Worm (Caenorhabditis elegans) whole organism, L1 larva: ENCODE data around the gene R08A2.1.

ENCODE experiments used
- C04F5.9 ChIP-seq: sonication (generic microtip); optimal IDR thresholded peaks from 2 replicates; lab custom pipeline; 2016; ENCODE audit warnings: missing genetic modification characterization, missing compliant biosample characterization
- C16A3.4 ChIP-seq: fragments of 150-350 bp; optimal IDR thresholded peaks from 2 replicates; lab custom pipeline; 2014; ENCODE audit warnings: missing biosample characterization, missing genetic modification characterization
- aha-1 ChIP-seq: fragments of 150-350 bp; optimal IDR thresholded peaks from 2 replicates; lab custom pipeline; 2014; ENCODE audit warnings: missing biosample characterization, missing genetic modification characterization
- aly-2 ChIP-seq: fragments of 150-350 bp; optimal IDR thresholded peaks from 2 replicates; lab custom pipeline; 2014; ENCODE audit warnings: missing biosample characterization, missing genetic modification characterization
- ama-1 ChIP-seq: fragments of 150-350 bp; optimal IDR thresholded peaks from 2 replicates; lab custom pipeline; 2014
- blmp-1 ChIP-seq: fragments of 150-350 bp; optimal IDR thresholded peaks from 2 replicates; lab custom pipeline; 2014; ENCODE audit warnings: missing biosample characterization, missing genetic modification characterization
- ceh-82 ChIP-seq, 3 experiments: fragments of 150-350 bp in 1 of 3; sonication (generic microtip) in 2 of 3; optimal IDR thresholded peaks; 2 replicates each; lab custom pipeline; 2014 to 2017; ENCODE audit warnings: missing biosample characterization in 3 of 3, missing genetic modification characterization in 3 of 3
- ceh-88 ChIP-seq: fragments of 200-800 bp; sonication (Bioruptor generic); IDR thresholded peaks from 2 replicates; pipeline ENCODE4 v1.3.6; 2022; ENCODE audit warnings: missing genetic modification characterization, missing compliant biosample characterization
- dpl-1 ChIP-seq, 3 experiments: fragments of 150-350 bp in 2 of 3; sonication (generic microtip) in 1 of 3; optimal IDR thresholded peaks; 2 replicates each; lab custom pipeline; 2014 to 2017; ENCODE audit warnings: missing biosample characterization in 3 of 3, missing genetic modification characterization in 3 of 3, missing genetic modification reagents in 3 of 3
- efl-1 ChIP-seq, 4 experiments: fragments of 150-350 bp; optimal IDR thresholded peaks in 3 of 4; peaks in 1 of 4; 1 replicate in 1 of 4; 2 replicates in 3 of 4; lab custom pipeline; 2014; ENCODE audit warnings: missing biosample characterization in 2 of 4, missing genetic modification characterization in 2 of 4, missing genetic modification reagents in 2 of 4
- efl-3 ChIP-seq: fragments of 200-800 bp; sonication (Bioruptor generic); optimal IDR thresholded peaks from 2 replicates; lab custom pipeline; 2018; ENCODE audit warnings: mild to moderate bottlenecking, missing genetic modification characterization, missing compliant biosample characterization
- egl-13 ChIP-seq: sonication (generic microtip); optimal IDR thresholded peaks from 2 replicates; lab custom pipeline; 2016; ENCODE audit warnings: missing genotype, missing genetic modification reagents, missing genetic modification characterization, missing compliant biosample characterization
- egl-27 ChIP-seq, 2 experiments: fragments of 150-350 bp in 1 of 2; sonication (generic microtip); optimal IDR thresholded peaks; 3 replicates each; lab custom pipeline; 2017 to 2018; ENCODE audit warnings: missing biosample characterization in 2 of 2, missing genetic modification characterization in 2 of 2, missing genetic modification reagents in 2 of 2
- elt-3 ChIP-seq, 6 experiments: fragments of 150-350 bp in 1 of 6; sonication (generic microtip); optimal IDR thresholded peaks; 2 replicates each; lab custom pipeline; 2017 to 2018; ENCODE audit warnings: missing biosample characterization in 6 of 6, missing genetic modification characterization in 6 of 6, inconsistent platforms in 1 of 6
- fkh-4 ChIP-seq: sonication (generic microtip); optimal IDR thresholded peaks from 2 replicates; lab custom pipeline; 2016; ENCODE audit warnings: missing compliant biosample characterization, missing genetic modification characterization, borderline replicate concordance
- fkh-8 ChIP-seq: sonication (generic microtip); optimal IDR thresholded peaks from 2 replicates; lab custom pipeline; 2016; ENCODE audit warnings: mild to moderate bottlenecking, missing genetic modification characterization, missing compliant biosample characterization
- fos-1 ChIP-seq: fragments of 150-350 bp; optimal IDR thresholded peaks from 2 replicates; lab custom pipeline; 2014; ENCODE audit warnings: missing biosample characterization, missing genetic modification characterization
- hlh-17 ChIP-seq: fragments of 200-800 bp; sonication (Bioruptor generic); optimal IDR thresholded peaks from 2 replicates; lab custom pipeline; 2018; ENCODE audit warnings: missing genetic modification characterization, mild to moderate bottlenecking, missing compliant biosample characterization, moderate library complexity, borderline replicate concordance
- irx-1 ChIP-seq: sonication (generic microtip); optimal IDR thresholded peaks from 2 replicates; lab custom pipeline; 2016; ENCODE audit warnings: missing genetic modification characterization, missing compliant biosample characterization
- jun-1 ChIP-seq: fragments of 150-350 bp; optimal IDR thresholded peaks from 2 replicates; lab custom pipeline; 2014; ENCODE audit warnings: missing biosample characterization, missing genetic modification reagents, missing genetic modification characterization
- lin-13 ChIP-seq: fragments of 150-350 bp; optimal IDR thresholded peaks from 2 replicates; lab custom pipeline; 2014; ENCODE audit warnings: missing biosample characterization, missing genetic modification reagents, missing genetic modification characterization
- lin-14 ChIP-seq: fragments of 200-800 bp; sonication (Bioruptor generic); optimal IDR thresholded peaks from 2 replicates; lab custom pipeline; 2018; ENCODE audit warnings: mild to moderate bottlenecking, missing genetic modification characterization, moderate library complexity, missing compliant biosample characterization
- lin-15B ChIP-seq: fragments of 150-350 bp; sonication (generic microtip); optimal IDR thresholded peaks from 3 replicates; lab custom pipeline; 2014; ENCODE audit warnings: missing biosample characterization, missing genetic modification characterization
- lin-35 ChIP-seq, 2 experiments: fragments of 150-350 bp; optimal IDR thresholded peaks; 2 replicates each; lab custom pipeline; 2014; ENCODE audit warnings: missing biosample characterization in 2 of 2, missing genetic modification characterization in 2 of 2, missing genetic modification reagents in 2 of 2
- lin-39 ChIP-seq: fragments of 150-350 bp; optimal IDR thresholded peaks from 2 replicates; lab custom pipeline; 2014; ENCODE audit warnings: missing biosample characterization, missing genetic modification reagents, missing genetic modification characterization
- mab-9 ChIP-seq: fragments of 200-800 bp; sonication (Bioruptor generic); IDR thresholded peaks from 2 replicates; pipeline ENCODE4 v1.3.6; 2022; ENCODE audit warnings: missing genetic modification reagents, missing genetic modification characterization, missing compliant biosample characterization
- mef-2 ChIP-seq: fragments of 150-350 bp; optimal IDR thresholded peaks from 2 replicates; lab custom pipeline; 2014; ENCODE audit warnings: missing biosample characterization, missing genetic modification characterization
- mep-1 ChIP-seq: fragments of 150-350 bp; optimal IDR thresholded peaks from 2 replicates; lab custom pipeline; 2014; ENCODE audit warnings: missing biosample characterization, missing genetic modification characterization
- nhr-237 ChIP-seq: fragments of 150-350 bp; optimal IDR thresholded peaks from 2 replicates; lab custom pipeline; 2014; ENCODE audit warnings: missing biosample characterization, missing genetic modification characterization
- nhr-71 ChIP-seq: sonication (generic microtip); optimal IDR thresholded peaks from 2 replicates; lab custom pipeline; 2016; ENCODE audit warnings: mild to moderate bottlenecking, missing genetic modification characterization, moderate library complexity, missing compliant biosample characterization
- nhr-76 ChIP-seq: sonication (generic microtip); optimal IDR thresholded peaks from 2 replicates; lab custom pipeline; 2017; ENCODE audit warnings: missing biosample characterization, missing genetic modification characterization
- nhr-77 ChIP-seq: fragments of 150-350 bp; optimal IDR thresholded peaks from 2 replicates; lab custom pipeline; 2014; ENCODE audit warnings: missing biosample characterization, missing genetic modification characterization
- nhr-84 ChIP-seq: sonication (generic microtip); optimal IDR thresholded peaks from 2 replicates; lab custom pipeline; 2017; ENCODE audit warnings: missing biosample characterization, missing genetic modification characterization
- nhr-85 ChIP-seq: sonication (generic microtip); peaks from one replicate; lab custom pipeline; 2016; ENCODE audit warnings: missing genetic modification characterization, inconsistent platforms, missing compliant biosample characterization
- pag-3 ChIP-seq: sonication (generic microtip); optimal IDR thresholded peaks from 2 replicates; lab custom pipeline; 2017; ENCODE audit warnings: missing genetic modification characterization, mild to moderate bottlenecking, missing compliant biosample characterization, antibody characterized with exemption, borderline replicate concordance; ENCODE audit not compliant: insufficient read depth
- pax-3 ChIP-seq: fragments of 200-800 bp; sonication (Bioruptor generic); optimal IDR thresholded peaks from 2 replicates; lab custom pipeline; 2018; ENCODE audit warnings: mild to moderate bottlenecking, missing genetic modification characterization, moderate library complexity, missing compliant biosample characterization
- pqm-1 ChIP-seq: sonication (generic microtip); optimal IDR thresholded peaks from 3 replicates; lab custom pipeline; 2017; ENCODE audit warnings: missing biosample characterization, missing genetic modification characterization
- rnt-1 ChIP-seq: sonication (generic microtip); optimal IDR thresholded peaks from 2 replicates; lab custom pipeline; 2016; ENCODE audit warnings: mild to moderate bottlenecking, missing genetic modification characterization, moderate library complexity, missing compliant biosample characterization
- sptf-1 ChIP-seq: fragments of 150-350 bp; optimal IDR thresholded peaks from 2 replicates; lab custom pipeline; 2014; ENCODE audit warnings: missing biosample characterization, missing genetic modification characterization
- sup-37 ChIP-seq: fragments of 200-800 bp; sonication (Bioruptor generic); optimal IDR thresholded peaks from 2 replicates; lab custom pipeline; 2018; ENCODE audit warnings: mild to moderate bottlenecking, missing genetic modification characterization, missing compliant biosample characterization
- swsn-7 ChIP-seq: sonication (generic microtip); optimal IDR thresholded peaks from 2 replicates; lab custom pipeline; 2016; ENCODE audit warnings: missing genetic modification characterization, missing compliant biosample characterization
- unc-130 ChIP-seq: fragments of 150-350 bp; optimal IDR thresholded peaks from 2 replicates; lab custom pipeline; 2017; ENCODE audit warnings: missing biosample characterization, missing genetic modification characterization, inconsistent platforms
- unc-86 ChIP-seq: sonication (generic microtip); optimal IDR thresholded peaks from 2 replicates; lab custom pipeline; 2016; ENCODE audit warnings: missing genetic modification characterization, missing compliant biosample characterization
- vab-15 ChIP-seq: sonication (generic microtip); optimal IDR thresholded peaks from 2 replicates; lab custom pipeline; 2017; ENCODE audit warnings: missing genotype, mild to moderate bottlenecking, missing genetic modification characterization, missing compliant biosample characterization
- zag-1 ChIP-seq: fragments of 150-350 bp; optimal IDR thresholded peaks from 2 replicates; lab custom pipeline; 2014; ENCODE audit warnings: missing biosample characterization, missing genetic modification characterization

R08A2.1 gene

DNA sequence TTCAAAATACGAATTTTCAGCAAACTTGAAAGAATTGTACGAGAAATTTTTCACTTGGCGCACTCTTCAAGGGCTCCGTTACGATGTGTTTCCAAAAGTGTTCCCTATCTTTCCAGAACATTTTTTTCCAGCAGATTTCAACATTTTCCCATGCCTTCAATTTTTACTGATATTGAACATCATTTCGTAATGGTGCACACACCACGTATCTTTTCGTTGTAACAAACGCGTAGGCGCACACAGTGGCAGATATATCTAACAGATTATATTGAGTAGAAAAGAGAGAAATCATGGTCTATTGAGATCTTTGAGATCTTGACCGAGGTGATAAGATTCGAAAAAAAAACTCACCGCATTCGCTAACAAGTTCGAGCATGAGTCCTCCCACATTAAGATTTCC is 23.7 kb downstream of the R08A2.1 start:
- TF ChIP-seq ceh-82 (tag; optimal IDR thresholded peaks at IDR 0.05; lab: Kevin White, UChicago), result no peak
- peak; percentile 71 for TF ChIP-seq pag-3 (tag; lab: Kevin White, UChicago)
- peak; percentile 22 for TF ChIP-seq rnt-1 (tag; lab: Kevin White, UChicago)
- TF ChIP-seq, all 84 proteins: peak for 2

DNA sequence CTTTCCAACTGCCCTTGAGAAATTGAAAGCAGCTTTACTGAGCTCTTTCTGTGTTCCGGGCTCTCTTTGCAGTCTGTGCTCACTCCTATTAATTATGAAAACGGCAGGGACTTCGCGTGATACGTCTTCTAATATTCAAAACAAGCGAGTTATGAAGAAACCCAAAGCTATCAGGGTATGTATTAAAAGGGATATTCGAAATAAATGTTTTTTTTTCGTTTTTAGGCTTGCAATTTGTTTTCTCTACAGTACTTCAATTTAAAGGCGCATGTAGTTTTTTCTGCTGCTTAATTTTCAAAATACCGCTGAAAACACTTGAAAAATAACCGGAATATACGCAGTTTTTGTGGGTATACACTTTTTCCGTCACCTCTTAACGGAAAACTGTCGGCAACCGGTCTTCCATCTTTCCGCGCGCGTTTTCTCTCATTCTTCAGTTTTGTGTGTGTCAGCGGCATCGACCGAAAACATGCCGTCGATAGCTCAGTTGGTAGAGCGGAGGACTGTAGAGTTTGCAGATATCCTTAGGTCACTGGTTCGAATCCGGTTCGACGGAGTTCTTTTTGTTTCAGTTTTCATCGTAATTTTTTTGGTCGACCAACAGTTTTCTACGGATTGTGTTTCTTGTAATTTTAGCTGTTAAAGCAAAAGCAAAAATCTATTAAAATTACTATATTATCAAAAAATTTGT is 30.2 kb downstream of the R08A2.1 start, which contains the start of gene gasr-8:
gasr-8 (plus strand) TSS at position 51 of the 691 bp plus-strand sequence.
- TF ChIP-seq egl-13 (tag; lab: Kevin White, UChicago) (no peak), jun-1 (no peak), lin-13 (GFP tag; lab: Kevin White, UChicago) (no peak), ama-1 (lab: Kevin White, UChicago) (no peak), ceh-88 (GFP tag; lab: Robert Waterston, UW) (no peak), nhr-85 (tag; lab: Kevin White, UChicago) (peak; percentile 20), lin-35 (GFP tag; optimal IDR thresholded peaks at IDR 0.05; lab: Kevin White, UChicago) (peak in 1 of 2 experiments; percentile 16), nhr-237 (no peak), unc-86 (tag; lab: Kevin White, UChicago) (no peak), dpl-1 (GFP tag; optimal IDR thresholded peaks at IDR 0.05; lab: Kevin White, UChicago) (no peak), efl-1 (optimal IDR thresholded peaks at IDR 0.05; lab: Kevin White, UChicago) (no peak), efl-1 (GFP tag; optimal IDR thresholded peaks at IDR 0.05 in 1 of 2; lab: Kevin White, UChicago) (peak in 1 of 2 experiments; percentile 41), fkh-8 (tag; lab: Kevin White, UChicago) (peak; percentile 54), lin-39 (tag; lab: Kevin White, UChicago) (no peak), nhr-77 (no peak), fos-1 (tag; lab: Kevin White, UChicago) (no peak)

DNA sequence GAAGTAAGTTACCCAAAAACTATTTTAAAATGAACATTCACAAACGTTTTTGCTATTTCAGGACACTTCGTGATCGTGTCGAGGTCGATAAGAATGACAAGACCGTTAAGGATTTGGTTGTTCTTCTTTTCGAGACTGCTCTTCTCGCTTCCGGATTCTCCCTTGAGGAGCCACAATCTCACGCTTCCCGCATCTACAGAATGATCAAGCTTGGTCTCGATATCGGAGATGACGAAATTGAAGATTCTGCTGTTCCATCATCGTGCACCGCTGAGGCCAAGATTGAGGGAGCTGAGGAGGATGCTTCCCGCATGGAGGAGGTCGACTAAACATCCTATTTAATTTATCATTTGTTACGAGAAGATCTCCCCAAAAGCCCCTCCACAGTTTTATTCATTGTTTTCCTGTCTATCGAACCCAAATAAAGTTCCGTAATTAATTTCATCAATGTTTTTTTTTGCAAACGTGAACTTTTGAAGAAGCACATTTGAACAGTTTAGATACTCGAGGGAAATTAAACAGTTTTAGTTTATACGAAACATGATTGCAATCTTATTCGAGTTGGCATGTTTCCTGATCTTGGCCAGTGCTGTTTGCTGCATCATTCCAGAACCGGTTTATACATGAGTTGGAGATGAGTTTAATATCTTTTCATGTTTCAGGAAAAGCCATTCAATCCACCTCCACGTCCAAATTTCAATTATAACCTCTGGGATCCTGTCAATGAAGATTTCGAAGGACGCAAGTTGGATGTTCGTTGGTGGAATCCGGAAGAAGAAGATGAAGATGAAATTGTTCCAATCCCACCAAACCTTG is 31.1 kb downstream of the R08A2.1 start, which contains the start of gene C47E8.11:
C47E8.11 (plus strand) TSS at position 520 of the 816 bp plus-strand sequence.
- TF ChIP-seq pax-3 (tag; lab: Kevin White, UChicago), result peak; percentile 65
- no peak for TF ChIP-seq mab-9 (GFP tag; lab: Robert Waterston, UW)
- TF ChIP-seq elt-3 (tag; optimal IDR thresholded peaks at IDR 0.05; lab: Kevin White, UChicago), result no peak
- TF ChIP-seq aly-2, result peak; percentile 100
- TF ChIP-seq blmp-1 (tag; lab: Kevin White, UChicago), result no peak
- peak; percentile 33 for TF ChIP-seq lin-14 (GFP tag; lab: Kevin White, UChicago)
- no peak for TF ChIP-seq nhr-84 (tag; lab: Kevin White, UChicago)
- no peak for TF ChIP-seq nhr-76 (tag; lab: Kevin White, UChicago)
- TF ChIP-seq lin-15B (tag; lab: Kevin White, UChicago), result no peak
- peak; percentile 69 for TF ChIP-seq nhr-71
- TF ChIP-seq C04F5.9 (tag; lab: Kevin White, UChicago), result no peak
- TF ChIP-seq ceh-88 (GFP tag; lab: Robert Waterston, UW), result no peak
- TF ChIP-seq hlh-17, result no peak
- TF ChIP-seq lin-39 (tag; lab: Kevin White, UChicago), result no peak
- no peak for TF ChIP-seq fkh-4 (tag; lab: Kevin White, UChicago)
- TF ChIP-seq vab-15 (tag; lab: Kevin White, UChicago), result no peak
- no peak for TF ChIP-seq egl-27 (tag; optimal IDR thresholded peaks at IDR 0.05; lab: Kevin White, UChicago)
- peak; percentile 37 for TF ChIP-seq pqm-1 (tag; lab: Kevin White, UChicago)
- no peak for TF ChIP-seq irx-1 (tag; lab: Kevin White, UChicago)
- no peak for TF ChIP-seq unc-130 (tag; lab: Kevin White, UChicago)
- peak; percentile 62 for TF ChIP-seq mep-1 (tag; lab: Kevin White, UChicago)
- peak; percentile 20 for TF ChIP-seq aha-1 (tag; lab: Kevin White, UChicago)
- TF ChIP-seq efl-3 (GFP tag; lab: Kevin White, UChicago), result no peak
- TF ChIP-seq swsn-7, result peak; percentile 63
- TF ChIP-seq fkh-8 (tag; lab: Kevin White, UChicago), result no peak
- no peak for TF ChIP-seq fos-1 (tag; lab: Kevin White, UChicago)
- TF ChIP-seq unc-86 (tag; lab: Kevin White, UChicago), result peak; percentile 28
- TF ChIP-seq ama-1 (lab: Kevin White, UChicago), result peak; percentile 98
- no peak for TF ChIP-seq zag-1 (tag; lab: Kevin White, UChicago)
- no peak for TF ChIP-seq sup-37
- TF ChIP-seq mef-2 (tag; lab: Kevin White, UChicago), result no peak
- no peak for TF ChIP-seq C16A3.4 (tag; lab: Kevin White, UChicago)
- TF ChIP-seq sptf-1, result no peak
- TF ChIP-seq nhr-237, result no peak
